Worm (Caenorhabditis elegans) whole organism, L4 larva: ENCODE measurements around the gene cyn-11.

Experiments
- F49E8.2 ChIP-seq: sonication (generic microtip); optimal IDR thresholded peaks from 2 replicates; lab custom pipeline; 2016; ENCODE audit warnings: missing compliant biosample characterization, mild to moderate bottlenecking, missing genetic modification characterization, borderline replicate concordance
- Y105C5A.15 ChIP-seq: fragments of 200-800 bp; sonication (Bioruptor generic); IDR thresholded peaks from 2 replicates; pipeline ENCODE4 v1.3.6; 2022; ENCODE audit warnings: missing genetic modification characterization, missing compliant biosample characterization
- ZK337.2 ChIP-seq: fragments of 200-800 bp; sonication (Bioruptor generic); IDR thresholded peaks from 2 replicates; pipeline ENCODE4 v1.3.6; 2022; ENCODE audit warnings: missing genetic modification reagents, missing genetic modification characterization, missing compliant biosample characterization
- aha-1 ChIP-seq: fragments of 150-350 bp; peaks from one replicate; lab custom pipeline; 2014; ENCODE audit warnings: missing biosample characterization, missing genetic modification characterization
- aly-2 ChIP-seq: sonication (generic microtip); optimal IDR thresholded peaks from 2 replicates; lab custom pipeline; 2018; ENCODE audit warnings: missing biosample characterization, missing genetic modification characterization
- ama-1 ChIP-seq: fragments of 150-350 bp; optimal IDR thresholded peaks from 2 replicates; lab custom pipeline; 2014; ENCODE audit warnings: inconsistent platforms, mixed read lengths
- arid-1 ChIP-seq: fragments of 200-800 bp; sonication (Bioruptor generic); conservative IDR thresholded peaks from 2 replicates; pipeline ENCODE4 v1.3.6; 2022; ENCODE audit warnings: missing genetic modification reagents, missing genetic modification characterization, missing compliant biosample characterization
- ceh-20 ChIP-seq: fragments of 200-800 bp; sonication (Bioruptor generic); IDR thresholded peaks from 2 replicates; pipeline ENCODE4 v1.3.6; 2022; ENCODE audit warnings: missing genetic modification reagents, missing genetic modification characterization, missing compliant biosample characterization
- ceh-28 ChIP-seq: fragments of 150-350 bp; optimal IDR thresholded peaks from 2 replicates; lab custom pipeline; 2014; ENCODE audit warnings: missing biosample characterization, missing genetic modification reagents, missing genetic modification characterization
- ceh-82 ChIP-seq: sonication (generic microtip); optimal IDR thresholded peaks from 2 replicates; lab custom pipeline; 2017; ENCODE audit warnings: missing biosample characterization, missing genetic modification characterization
- daf-12 ChIP-seq: fragments of 150-350 bp; optimal IDR thresholded peaks from 2 replicates; lab custom pipeline; 2014; ENCODE audit warnings: missing biosample characterization, missing genetic modification reagents, missing genetic modification characterization
- daf-16 ChIP-seq, 3 experiments: sonication (generic microtip); optimal IDR thresholded peaks; 2 replicates each; lab custom pipeline; 2016 to 2017; ENCODE audit warnings: missing genetic modification characterization in 3 of 3, missing genetic modification reagents in 3 of 3, mild to moderate bottlenecking in 2 of 3, missing compliant biosample characterization in 2 of 3, missing biosample characterization in 1 of 3, moderate library complexity in 1 of 3
- daf-8 ChIP-seq: fragments of 200-800 bp; sonication (Bioruptor generic); IDR thresholded peaks from 2 replicates; pipeline ENCODE4 v1.3.6; 2022; ENCODE audit warnings: missing genetic modification characterization, missing compliant biosample characterization
- dmd-8 ChIP-seq: fragments of 200-800 bp; sonication (Bioruptor generic); IDR thresholded peaks from 2 replicates; pipeline ENCODE4 v1.3.6; 2022; ENCODE audit warnings: missing genetic modification characterization, missing compliant biosample characterization
- dve-1 ChIP-seq: sonication (generic microtip); optimal IDR thresholded peaks from 2 replicates; lab custom pipeline; 2017; ENCODE audit warnings: antibody characterized with exemption, mild to moderate bottlenecking, missing genetic modification characterization, missing compliant biosample characterization; ENCODE audit not compliant: insufficient read depth
- egl-43 ChIP-seq: fragments of 200-800 bp; sonication (Bioruptor generic); IDR thresholded peaks from 2 replicates; pipeline ENCODE4 v1.3.6; 2022; ENCODE audit warnings: missing genetic modification reagents, missing genetic modification characterization, missing compliant biosample characterization
- fkh-10 ChIP-seq: fragments of 150-350 bp; optimal IDR thresholded peaks from 2 replicates; lab custom pipeline; 2014; ENCODE audit warnings: missing biosample characterization, missing genetic modification reagents, missing genetic modification characterization
- gei-8 ChIP-seq: fragments of 200-800 bp; sonication (Bioruptor generic); optimal IDR thresholded peaks from 2 replicates; lab custom pipeline; 2018; ENCODE audit warnings: mild to moderate bottlenecking, missing genetic modification characterization, missing compliant biosample characterization
- hlh-11 ChIP-seq: fragments of 200-800 bp; sonication (Bioruptor generic); optimal IDR thresholded peaks from 2 replicates; lab custom pipeline; 2018; ENCODE audit warnings: mild to moderate bottlenecking, missing genetic modification characterization, missing compliant biosample characterization
- hlh-30 ChIP-seq: sonication (generic microtip); optimal IDR thresholded peaks from 2 replicates; lab custom pipeline; 2017; ENCODE audit warnings: antibody characterized with exemption, mild to moderate bottlenecking, missing genetic modification characterization, missing compliant biosample characterization; ENCODE audit not compliant: insufficient read depth
- hmg-1.1 ChIP-seq: fragments of 200-800 bp; sonication (Bioruptor generic); IDR thresholded peaks from 2 replicates; pipeline ENCODE4 v1.3.6; 2022; ENCODE audit warnings: missing genetic modification reagents, missing genetic modification characterization, missing compliant biosample characterization
- jun-1 ChIP-seq: fragments of 150-350 bp; optimal IDR thresholded peaks from 2 replicates; lab custom pipeline; 2014; ENCODE audit warnings: missing biosample characterization, missing genetic modification reagents, missing genetic modification characterization
- lim-7 ChIP-seq: fragments of 200-800 bp; sonication (Bioruptor generic); IDR thresholded peaks from 2 replicates; pipeline ENCODE4 v1.3.6; 2022; ENCODE audit warnings: missing genetic modification characterization, missing compliant biosample characterization
- lin-15B ChIP-seq: fragments of 150-350 bp; sonication (generic microtip); optimal IDR thresholded peaks from 3 replicates; lab custom pipeline; 2014; ENCODE audit warnings: missing biosample characterization, missing genetic modification characterization
- lin-29 ChIP-seq: fragments of 200-800 bp; sonication (Bioruptor generic); IDR thresholded peaks from 2 replicates; pipeline ENCODE4 v1.3.6; 2022; ENCODE audit warnings: missing genetic modification reagents, missing genetic modification characterization, missing compliant biosample characterization
- madf-9 ChIP-seq: fragments of 200-800 bp; sonication (Bioruptor generic); conservative IDR thresholded peaks from 2 replicates; pipeline ENCODE4 v1.3.6; 2022; ENCODE audit warnings: missing genetic modification reagents, missing genetic modification characterization, missing compliant biosample characterization
- mep-1 ChIP-seq: fragments of 150-350 bp; sonication (generic microtip); optimal IDR thresholded peaks from 3 replicates; lab custom pipeline; 2014; ENCODE audit warnings: missing biosample characterization, missing genetic modification characterization
- mxl-2 ChIP-seq: fragments of 200-800 bp; sonication (Bioruptor generic); conservative IDR thresholded peaks from 2 replicates; pipeline ENCODE4 v1.3.6; 2022; ENCODE audit warnings: missing genetic modification reagents, missing genetic modification characterization, missing compliant biosample characterization
- nhr-10 ChIP-seq: fragments of 150-350 bp; optimal IDR thresholded peaks from 2 replicates; lab custom pipeline; 2014; ENCODE audit warnings: missing biosample characterization, missing genetic modification characterization
- nhr-102 ChIP-seq: sonication (generic microtip); optimal IDR thresholded peaks from 2 replicates; lab custom pipeline; 2016; ENCODE audit warnings: mild to moderate bottlenecking, missing genetic modification characterization, moderate library complexity, missing compliant biosample characterization
- nhr-11 ChIP-seq: fragments of 150-350 bp; optimal IDR thresholded peaks from 2 replicates; lab custom pipeline; 2014; ENCODE audit warnings: missing biosample characterization, missing genetic modification characterization
- nhr-25 ChIP-seq: sonication (generic microtip); optimal IDR thresholded peaks from 2 replicates; lab custom pipeline; 2017; ENCODE audit warnings: missing genetic modification characterization, mild to moderate bottlenecking, missing compliant biosample characterization, antibody characterized with exemption, moderate library complexity, borderline replicate concordance; ENCODE audit not compliant: insufficient read depth
- nhr-41 ChIP-seq: fragments of 200-800 bp; sonication (Bioruptor generic); IDR thresholded peaks from 2 replicates; pipeline ENCODE4 v1.3.6; 2022; ENCODE audit warnings: missing genetic modification reagents, missing genetic modification characterization, missing compliant biosample characterization
- nhr-42 ChIP-seq: fragments of 200-800 bp; sonication (Bioruptor generic); IDR thresholded peaks from 2 replicates; pipeline ENCODE4 v1.3.6; 2022; ENCODE audit warnings: missing genetic modification characterization, missing compliant biosample characterization
- nhr-48 ChIP-seq: sonication (generic microtip); optimal IDR thresholded peaks from 2 replicates; lab custom pipeline; 2016; ENCODE audit warnings: mild to moderate bottlenecking, missing genetic modification characterization, missing compliant biosample characterization
- nhr-6 ChIP-seq: fragments of 150-350 bp; optimal IDR thresholded peaks from 2 replicates; lab custom pipeline; 2014; ENCODE audit warnings: missing biosample characterization, missing genetic modification characterization
- nhr-76 ChIP-seq: fragments of 150-350 bp; optimal IDR thresholded peaks from 2 replicates; lab custom pipeline; 2014; ENCODE audit warnings: missing biosample characterization, missing genetic modification characterization
- pha-4 ChIP-seq, 2 experiments: fragments of 150-350 bp in 1 of 2; fragments of 200-800 bp in 1 of 2; sonication (Bioruptor generic) in 1 of 2; IDR thresholded peaks in 1 of 2; optimal IDR thresholded peaks in 1 of 2; 2 replicates each; pipeline versions ENCODE4 v1.3.6 to Lab custom; 2014 to 2022; ENCODE audit warnings: missing genetic modification characterization in 2 of 2, missing genetic modification reagents in 2 of 2, missing biosample characterization in 1 of 2, missing compliant biosample characterization in 1 of 2
- php-3 ChIP-seq: fragments of 200-800 bp; sonication (Bioruptor generic); IDR thresholded peaks from 2 replicates; pipeline ENCODE4 v1.3.6; 2022; ENCODE audit warnings: missing genetic modification reagents, missing genetic modification characterization, missing compliant biosample characterization
- snpc-4 ChIP-seq: fragments of 150-350 bp; optimal IDR thresholded peaks from 2 replicates; lab custom pipeline; 2014; ENCODE audit warnings: missing biosample characterization, missing genetic modification characterization
- spr-1 ChIP-seq: sonication (generic microtip); optimal IDR thresholded peaks from 2 replicates; lab custom pipeline; 2016; ENCODE audit warnings: mild to moderate bottlenecking, missing genetic modification characterization, missing compliant biosample characterization
- spr-3 ChIP-seq: fragments of 200-800 bp; sonication (Bioruptor generic); optimal IDR thresholded peaks from 2 replicates; lab custom pipeline; 2018; ENCODE audit warnings: mild to moderate bottlenecking, missing genetic modification characterization, missing compliant biosample characterization
- tag-97 ChIP-seq: fragments of 200-800 bp; sonication (Bioruptor generic); IDR thresholded peaks from 2 replicates; pipeline ENCODE4 v1.3.6; 2022; ENCODE audit warnings: missing genetic modification characterization, missing compliant biosample characterization
- unc-39 ChIP-seq: sonication (generic microtip); optimal IDR thresholded peaks from 2 replicates; lab custom pipeline; 2017; ENCODE audit warnings: missing biosample characterization, missing genetic modification characterization
- zfp-2 ChIP-seq: sonication (generic microtip); optimal IDR thresholded peaks from 2 replicates; lab custom pipeline; 2016; ENCODE audit warnings: mild to moderate bottlenecking, missing genetic modification characterization, missing compliant biosample characterization
- zfp-3 ChIP-seq: fragments of 200-800 bp; sonication (Bioruptor generic); conservative IDR thresholded peaks from 2 replicates; pipeline ENCODE4 v1.3.6; 2022; ENCODE audit warnings: missing genetic modification reagents, missing genetic modification characterization, missing compliant biosample characterization
- zip-11 ChIP-seq: fragments of 200-800 bp; sonication (Bioruptor generic); IDR thresholded peaks from 2 replicates; pipeline ENCODE4 v1.3.6; 2022; ENCODE audit warnings: missing genetic modification characterization, missing compliant biosample characterization
- ztf-11 ChIP-seq: fragments of 150-350 bp; optimal IDR thresholded peaks from 2 replicates; lab custom pipeline; 2014; ENCODE audit warnings: missing biosample characterization, missing genetic modification characterization
- ztf-7 ChIP-seq: fragments of 150-350 bp; optimal IDR thresholded peaks from 2 replicates; lab custom pipeline; 2014; ENCODE audit warnings: missing biosample characterization, missing genetic modification characterization

The cyn-11 gene

DNA sequence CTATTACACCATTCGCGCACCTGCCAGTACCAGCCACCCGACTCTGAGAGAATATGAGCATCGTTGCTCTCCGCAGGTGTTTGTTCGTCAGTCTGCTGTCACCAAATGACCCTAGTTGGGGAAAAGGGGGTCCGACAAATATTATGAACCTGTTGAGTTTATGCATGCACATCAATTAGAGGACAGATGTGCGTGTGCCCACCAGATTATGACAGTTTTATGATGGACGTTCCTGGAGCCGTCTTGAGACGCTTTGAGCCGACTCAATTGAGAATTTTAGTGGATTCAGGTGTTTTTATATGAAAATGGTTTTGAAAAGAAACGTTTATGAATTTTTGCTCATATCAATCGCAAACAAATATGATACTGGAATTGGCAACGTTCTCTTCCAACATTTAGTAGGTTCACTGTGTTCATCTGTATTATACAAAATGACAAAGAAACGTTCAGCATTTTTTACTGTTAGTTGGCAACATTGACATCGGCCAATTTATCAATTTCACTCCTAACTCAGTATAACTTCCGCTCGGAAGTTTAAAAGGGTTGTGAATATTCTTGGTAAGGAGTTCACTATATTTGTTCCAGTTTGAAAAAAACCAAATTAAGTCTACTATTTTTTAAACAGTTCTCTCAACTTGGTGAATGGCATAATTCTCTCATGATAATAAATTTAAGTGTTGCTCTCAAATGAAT is 31.3 kb upstream of the cyn-11 start (continued):
- TF ChIP-seq ZK337.2, result no peak
- TF ChIP-seq fkh-10 (GFP tag; lab: Kevin White, UChicago), result no peak
- peak; percentile 99 for TF ChIP-seq ama-1 (lab: Kevin White, UChicago)
- no peak for TF ChIP-seq nhr-41
- TF ChIP-seq lin-15B (tag; lab: Kevin White, UChicago), result no peak
- peak; percentile 41 for TF ChIP-seq hmg-1.1 (GFP tag; lab: Robert Waterston, UW)
- TF ChIP-seq nhr-25 (tag; lab: Kevin White, UChicago), result peak; percentile 67
- TF ChIP-seq ztf-11, result no peak
- TF ChIP-seq gei-8, result peak; percentile 22
- TF ChIP-seq mep-1, result peak; percentile 80
- TF ChIP-seq daf-12, result no peak
- TF ChIP-seq unc-39 (tag; lab: Kevin White, UChicago), result no peak
- no peak; the same call in 1 of the 2 replicates for TF ChIP-seq pha-4 (GFP tag; IDR thresholded peaks at IDR 0.05; lab: Robert Waterston, UW)
- no peak for TF ChIP-seq pha-4 (tag; optimal IDR thresholded peaks at IDR 0.05; lab: Kevin White, UChicago)
- TF ChIP-seq madf-9 (GFP tag; lab: Robert Waterston, UW), result no peak; the same call in 1 of the 2 replicates
- TF ChIP-seq daf-16 (GFP tag; optimal IDR thresholded peaks at IDR 0.05; lab: Kevin White, UChicago), result peak in 1 of 2 experiments; percentile 11
- peak; percentile 74 for TF ChIP-seq daf-16 (tag; optimal IDR thresholded peaks at IDR 0.05; lab: Kevin White, UChicago)
- peak; percentile 57 for TF ChIP-seq spr-1 (tag; lab: Kevin White, UChicago)
- peak; percentile 71 for TF ChIP-seq arid-1 (GFP tag; lab: Robert Waterston, UW)
- TF ChIP-seq F49E8.2 (tag; lab: Kevin White, UChicago), result no peak
- peak; percentile 70 for TF ChIP-seq hlh-11
- TF ChIP-seq nhr-10 (tag; lab: Kevin White, UChicago), result peak; percentile 65
- TF ChIP-seq hlh-30 (tag; lab: Kevin White, UChicago), result peak; percentile 9
- peak; percentile 96 for TF ChIP-seq zfp-3
- TF ChIP-seq nhr-48 (tag; lab: Kevin White, UChicago), result peak; percentile 49
- no peak for TF ChIP-seq zip-11 (GFP tag; lab: Robert Waterston, UW)
- TF ChIP-seq nhr-102 (tag; lab: Kevin White, UChicago), result peak; percentile 71
- no peak for TF ChIP-seq aly-2
- TF ChIP-seq aha-1, result peak; percentile 93
- TF ChIP-seq dve-1 (tag; lab: Kevin White, UChicago), result peak; percentile 75
- peak; percentile 78; the same call in 1 of the 2 replicates for TF ChIP-seq ceh-20 (GFP tag; lab: Robert Waterston, UW)
- 0 out of 2 replicates have a peak, but pooled peaks have one; percentile 25 for TF ChIP-seq egl-43 (GFP tag; lab: Robert Waterston, UW)
- 0 out of 2 replicates have a peak, but pooled peaks have one; percentile 20 for TF ChIP-seq lin-29
- TF ChIP-seq nhr-42 (GFP tag; lab: Robert Waterston, UW), result peak; percentile 54
- TF ChIP-seq mxl-2, result no peak
- no peak for TF ChIP-seq ztf-7 (tag; lab: Kevin White, UChicago)
- peak; percentile 4 for TF ChIP-seq nhr-76 (tag; lab: Kevin White, UChicago)
- peak; percentile 23 for TF ChIP-seq nhr-11 (tag; lab: Kevin White, UChicago)
- TF ChIP-seq tag-97 (GFP tag; lab: Robert Waterston, UW), result no peak
- TF ChIP-seq snpc-4 (tag; lab: Kevin White, UChicago), result no peak
- TF ChIP-seq nhr-6, result peak; percentile 30
- no peak for TF ChIP-seq spr-3 (GFP tag; lab: Kevin White, UChicago)
- TF ChIP-seq daf-8 (GFP tag; lab: Robert Waterston, UW), result no peak
- TF ChIP-seq zfp-2, result no peak
- TF ChIP-seq ceh-82 (tag; lab: Kevin White, UChicago), result no peak
- 0 out of 2 replicates have a peak, but pooled peaks have one; percentile 34 for TF ChIP-seq Y105C5A.15 (GFP tag; lab: Robert Waterston, UW)
- no peak for TF ChIP-seq dmd-8
- no peak for TF ChIP-seq ceh-28 (tag; lab: Kevin White, UChicago)
- no peak for TF ChIP-seq jun-1 (tag; lab: Kevin White, UChicago)
- TF ChIP-seq lim-7, result peak; percentile 60; the same call in 1 of the 2 replicates
- TF ChIP-seq php-3 (GFP tag; lab: Robert Waterston, UW), result no peak; the same call in none of the 2 replicates
